Worm (Caenorhabditis elegans) whole organism, midembryonic: Measurements from ENCODE around the gene C01C4.3.

Experiments used
- cog-1 ChIP-seq: sonication (generic microtip); optimal IDR thresholded peaks from 2 replicates; lab custom pipeline; 2016; ENCODE audit warnings: missing genetic modification characterization, missing compliant biosample characterization
- klf-2 ChIP-seq: fragments of 200-800 bp; sonication (Bioruptor generic); conservative IDR thresholded peaks from 2 replicates; pipeline ENCODE4 v1.3.6; 2022; ENCODE audit warnings: missing genetic modification reagents, missing genetic modification characterization, missing compliant biosample characterization
- med-1 ChIP-seq: sonication (generic microtip); optimal IDR thresholded peaks from 2 replicates; lab custom pipeline; 2017; ENCODE audit warnings: missing genetic modification characterization, mild to moderate bottlenecking, missing compliant biosample characterization, antibody characterized with exemption, missing genetic modification reagents; ENCODE audit not compliant: insufficient read depth

DNA sequence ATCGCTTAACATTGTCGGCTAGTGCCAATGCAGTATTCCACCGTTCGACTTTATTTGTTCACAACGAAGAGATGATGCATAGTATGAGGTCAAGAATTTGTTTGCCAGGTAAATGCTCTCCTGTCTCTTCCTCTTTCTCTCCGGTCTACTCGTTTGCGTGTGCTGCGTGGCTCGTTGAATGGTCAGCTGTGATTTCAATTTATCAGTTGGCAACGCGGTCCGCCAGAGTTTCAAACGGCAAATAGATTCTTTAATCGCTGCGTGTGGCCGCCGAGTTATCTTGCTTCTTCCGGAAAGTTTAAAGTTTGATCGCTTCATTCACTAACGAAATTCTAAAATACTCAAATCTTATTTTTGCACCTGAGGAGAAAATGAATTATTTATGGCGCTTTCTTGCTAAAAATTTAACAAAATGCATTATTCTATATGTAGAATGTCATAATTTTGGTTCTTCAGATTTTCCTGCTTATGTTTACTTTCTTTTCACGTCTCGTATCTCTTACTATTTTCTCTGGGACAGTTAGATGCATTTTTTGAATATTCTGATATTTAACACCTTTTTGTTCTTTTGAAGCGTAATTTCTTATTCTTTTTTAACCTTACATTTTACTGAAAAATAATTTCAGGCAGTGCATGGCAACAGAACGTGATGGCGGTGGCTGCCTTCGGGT is 16.0 kb upstream of the C01C4.3 start, which contains the start of gene tsp-17:
- no peak for TF ChIP-seq cog-1
- no peak for TF ChIP-seq med-1
- TF ChIP-seq klf-2 (GFP tag; lab: Robert Waterston, UW): no peak
